Fruit fly (Drosophila melanogaster) whole organism, embryonic: ENCODE data around the gene CG34429.
A peak's percentile ranks its signal among the peaks of the same experiment; 100 is the strongest.

Experiments used
- Abd-B ChIP-seq: fragments of 200-800 bp; sonication (Bioruptor generic); optimal IDR thresholded peaks from 2 replicates; lab custom pipeline; 2018; ENCODE audit warnings: missing biosample characterization, mild to moderate bottlenecking, missing genetic modification characterization, moderate library complexity
- B-H2 ChIP-seq: fragments of 200-800 bp; sonication (Bioruptor generic); optimal IDR thresholded peaks from 2 replicates; lab custom pipeline; 2018; ENCODE audit warnings: missing biosample characterization, mild to moderate bottlenecking, missing genetic modification characterization
- C15 ChIP-seq: fragments of 200-800 bp; sonication (Bioruptor generic); IDR thresholded peaks from 3 replicates; pipeline ENCODE4 v1.3.6; 2022; ENCODE audit warnings: missing biosample characterization, missing genetic modification characterization
- CG10147 ChIP-seq: fragments of 200-800 bp; sonication (Bioruptor generic); optimal IDR thresholded peaks from 2 replicates; lab custom pipeline; 2019; ENCODE audit warnings: missing biosample characterization, mild to moderate bottlenecking, missing genetic modification characterization, moderate library complexity
- CG10321 ChIP-seq: fragments of 200-800 bp; sonication (Bioruptor generic); IDR thresholded peaks from 2 replicates; pipeline ENCODE4 v1.3.6; 2022; ENCODE audit warnings: missing biosample characterization, missing genetic modification characterization
- CG12104 ChIP-seq: fragments of 200-800 bp; sonication (Bioruptor generic); optimal IDR thresholded peaks from 3 replicates; lab custom pipeline; 2016; ENCODE audit warnings: missing biosample characterization, missing genetic modification characterization
- CG13296 ChIP-seq: fragments of 200-800 bp; sonication (Bioruptor generic); optimal IDR thresholded peaks from 3 replicates; lab custom pipeline; 2018; ENCODE audit warnings: missing biosample characterization, mild to moderate bottlenecking, missing genetic modification characterization
- CG2199 ChIP-seq: fragments of 200-800 bp; sonication (Bioruptor generic); IDR thresholded peaks from 3 replicates; pipeline ENCODE4 v1.3.6; 2022; ENCODE audit warnings: missing biosample characterization, missing genetic modification characterization
- CG2875 ChIP-seq: fragments of 200-800 bp; sonication (Bioruptor generic); optimal IDR thresholded peaks from 2 replicates; lab custom pipeline; 2017; ENCODE audit warnings: missing biosample characterization, mild to moderate bottlenecking, missing genetic modification characterization, missing genetic modification reagents
- CG30403 ChIP-seq: fragments of 200-800 bp; sonication (Bioruptor generic); optimal IDR thresholded peaks from 3 replicates; lab custom pipeline; 2016; ENCODE audit warnings: missing biosample characterization, missing genetic modification characterization
- CG3995 ChIP-seq: fragments of 200-800 bp; sonication (Bioruptor generic); optimal IDR thresholded peaks from 3 replicates; lab custom pipeline; 2016; ENCODE audit warnings: missing biosample characterization, missing genetic modification characterization
- CG43689 ChIP-seq: fragments of 200-800 bp; sonication (Bioruptor generic); IDR thresholded peaks from 2 replicates; pipeline ENCODE4 v1.3.6; 2022; ENCODE audit warnings: missing biosample characterization, missing genetic modification characterization
- CG5245 ChIP-seq: fragments of 200-800 bp; sonication (Bioruptor generic); optimal IDR thresholded peaks from 3 replicates; lab custom pipeline; 2016; ENCODE audit warnings: missing biosample characterization, missing genetic modification characterization
- CG7357 ChIP-seq: fragments of 200-800 bp; sonication (Bioruptor generic); IDR thresholded peaks from 3 replicates; pipeline ENCODE4 v1.3.6; 2022; ENCODE audit warnings: missing biosample characterization, missing genetic modification characterization
- CG7745 ChIP-seq: fragments of 200-800 bp; sonication (Bioruptor generic); optimal IDR thresholded peaks from 2 replicates; lab custom pipeline; 2018; ENCODE audit warnings: missing biosample characterization, mild to moderate bottlenecking, missing genetic modification characterization, moderate library complexity
- CG8089 ChIP-seq: fragments of 200-800 bp; sonication (Bioruptor generic); optimal IDR thresholded peaks from 3 replicates; lab custom pipeline; 2016; ENCODE audit warnings: missing biosample characterization, missing genetic modification characterization
- CG8765 ChIP-seq: fragments of 200-800 bp; sonication (Bioruptor generic); IDR thresholded peaks from 2 replicates; pipeline ENCODE4 v1.3.6; 2022; ENCODE audit warnings: missing biosample characterization, missing genetic modification characterization
- CG8924 ChIP-seq: fragments of 200-800 bp; optimal IDR thresholded peaks from 3 replicates; lab custom pipeline; 2019; ENCODE audit warnings: missing biosample characterization, mild to moderate bottlenecking, missing genetic modification characterization, moderate library complexity
- D ChIP-seq, 2 experiments: fragments of 200-800 bp in 1 of 2; fragments of >200 bp in 1 of 2; sonication (Bioruptor generic) in 1 of 2; optimal IDR thresholded peaks; 2 replicates in 1 of 2; 3 replicates in 1 of 2; lab custom pipeline; 2017; ENCODE audit warnings: mild to moderate bottlenecking in 1 of 2, missing biosample characterization in 1 of 2, missing genetic modification characterization in 1 of 2, missing genetic modification reagents in 1 of 2
- Deaf1 ChIP-seq: fragments of 200-800 bp; optimal IDR thresholded peaks from 3 replicates; lab custom pipeline; 2019; ENCODE audit warnings: missing biosample characterization, mild to moderate bottlenecking, missing genetic modification characterization, moderate library complexity
- Doc3 ChIP-seq: fragments of 200-800 bp; sonication (Bioruptor generic); IDR thresholded peaks from 3 replicates; pipeline ENCODE4 v1.3.6; 2022; ENCODE audit warnings: missing biosample characterization, missing genetic modification characterization; ENCODE audit not compliant: partially characterized antibody
- E2f1 ChIP-seq: fragments of 200-800 bp; sonication (Bioruptor generic); IDR thresholded peaks from 2 replicates; pipeline ENCODE4 v1.3.6; 2022; ENCODE audit warnings: missing biosample characterization, missing genetic modification characterization
- Fer2 ChIP-seq: fragments of 200-800 bp; sonication (Bioruptor generic); optimal IDR thresholded peaks from 2 replicates; lab custom pipeline; 2018; ENCODE audit warnings: missing biosample characterization, mild to moderate bottlenecking, missing genetic modification characterization, moderate library complexity
- HLH54F ChIP-seq: fragments of 200-800 bp; sonication (Bioruptor generic); optimal IDR thresholded peaks from 3 replicates; lab custom pipeline; 2016; ENCODE audit warnings: missing biosample characterization, missing genetic modification characterization
- Meics ChIP-seq: fragments of 200-800 bp; sonication (Bioruptor generic); optimal IDR thresholded peaks from 2 replicates; lab custom pipeline; 2017; ENCODE audit warnings: missing biosample characterization, mild to moderate bottlenecking, missing genetic modification characterization
- NK7.1 ChIP-seq: fragments of 200-800 bp; sonication (Bioruptor generic); optimal IDR thresholded peaks from 3 replicates; lab custom pipeline; 2016; ENCODE audit warnings: missing biosample characterization, missing genetic modification characterization
- Ptx1 ChIP-seq: fragments of 200-800 bp; sonication (Bioruptor generic); IDR thresholded peaks from 2 replicates; pipeline ENCODE4 v1.3.6; 2022; ENCODE audit warnings: missing biosample characterization, missing genetic modification characterization
- Tbp ChIP-seq: fragments of >200 bp; optimal IDR thresholded peaks from 2 replicates; lab custom pipeline; 2018; ENCODE audit warnings: missing biosample characterization, missing genetic modification characterization
- Vsx1 ChIP-seq: fragments of 200-800 bp; sonication (Bioruptor generic); optimal IDR thresholded peaks from 2 replicates; lab custom pipeline; 2017; ENCODE audit warnings: missing biosample characterization, mild to moderate bottlenecking, missing genetic modification characterization, missing genetic modification reagents
- YL-1 ChIP-seq: fragments of 200-800 bp; sonication (Bioruptor generic); optimal IDR thresholded peaks from 3 replicates; lab custom pipeline; 2017; ENCODE audit warnings: missing biosample characterization, mild to moderate bottlenecking, missing genetic modification characterization
- ara ChIP-seq: fragments of 200-800 bp; sonication (Bioruptor generic); IDR thresholded peaks from 2 replicates; pipeline ENCODE4 v1.3.6; 2022; ENCODE audit warnings: missing biosample characterization, missing genetic modification characterization
- ato ChIP-seq: fragments of 200-800 bp; sonication (Bioruptor generic); IDR thresholded peaks from 2 replicates; pipeline ENCODE4 v1.3.6; 2022; ENCODE audit warnings: missing biosample characterization, missing genetic modification characterization; ENCODE audit not compliant: partially characterized antibody
- br ChIP-seq: fragments of >200 bp; optimal IDR thresholded peaks from 2 replicates; lab custom pipeline; 2017
- cg ChIP-seq: fragments of 200-800 bp; sonication (Bioruptor generic); optimal IDR thresholded peaks from 3 replicates; lab custom pipeline; 2019; ENCODE audit warnings: missing biosample characterization, mild to moderate bottlenecking, missing genetic modification characterization, moderate library complexity
- crol ChIP-seq: fragments of 200-800 bp; sonication (Bioruptor generic); IDR thresholded peaks from 2 replicates; pipeline ENCODE4 v1.3.6; 2022; ENCODE audit warnings: missing biosample characterization, missing genetic modification characterization
- dmrt11E ChIP-seq: fragments of 200-800 bp; sonication (Bioruptor generic); optimal IDR thresholded peaks from 3 replicates; lab custom pipeline; 2018; ENCODE audit warnings: missing biosample characterization, mild to moderate bottlenecking, missing genetic modification characterization, moderate library complexity
- hb ChIP-seq: fragments of 200-800 bp; sonication (Bioruptor generic); IDR thresholded peaks from 3 replicates; pipeline ENCODE4 v1.3.6; 2022; ENCODE audit warnings: missing biosample characterization, missing genetic modification characterization; ENCODE audit not compliant: partially characterized antibody
- insv ChIP-seq, 2 experiments: fragments of 200-800 bp; sonication (Bioruptor generic); optimal IDR thresholded peaks; 3 replicates each; lab custom pipeline; 2016 to 2018; ENCODE audit warnings: missing biosample characterization in 2 of 2, missing genetic modification characterization in 2 of 2
- kah ChIP-seq: fragments of 200-800 bp; sonication (Bioruptor generic); optimal IDR thresholded peaks from 2 replicates; lab custom pipeline; 2018; ENCODE audit warnings: missing biosample characterization, mild to moderate bottlenecking, missing genetic modification characterization
- lab ChIP-seq: fragments of 200-800 bp; sonication (Bioruptor generic); optimal IDR thresholded peaks from 3 replicates; lab custom pipeline; 2017; ENCODE audit warnings: missing biosample characterization, missing genetic modification characterization, mild to moderate bottlenecking, moderate library complexity, missing genetic modification reagents
- otp ChIP-seq: fragments of 200-800 bp; sonication (Bioruptor generic); IDR thresholded peaks from 3 replicates; pipeline ENCODE4, ENCODE4 v1.3.6; 2022; ENCODE audit warnings: missing biosample characterization, missing genetic modification characterization
- ranshi ChIP-seq: fragments of 200-800 bp; sonication (Bioruptor generic); IDR thresholded peaks from 2 replicates; pipeline ENCODE4 v1.3.6; 2022; ENCODE audit warnings: missing biosample characterization, missing genetic modification characterization
- sc ChIP-seq, 3 experiments: fragments of >200 bp in 2 of 3; fragments of 200-800 bp in 1 of 3; sonication (Bioruptor generic) in 1 of 3; optimal IDR thresholded peaks; 2 replicates in 2 of 3; 3 replicates in 1 of 3; lab custom pipeline; 2017; ENCODE audit warnings: mild to moderate bottlenecking in 1 of 3, missing biosample characterization in 1 of 3, missing genetic modification characterization in 1 of 3, missing genetic modification reagents in 1 of 3
- stc ChIP-seq: fragments of 200-800 bp; sonication (Bioruptor generic); IDR thresholded peaks from 2 replicates; pipeline ENCODE4 v1.3.6; 2022; ENCODE audit warnings: missing biosample characterization, missing genetic modification characterization
- toy ChIP-seq: fragments of 200-800 bp; sonication (Bioruptor generic); IDR thresholded peaks from 2 replicates; pipeline ENCODE4 v1.3.6; 2022; ENCODE audit warnings: missing biosample characterization, missing genetic modification characterization
- trem ChIP-seq: fragments of 200-800 bp; optimal IDR thresholded peaks from 3 replicates; lab custom pipeline; 2019; ENCODE audit warnings: missing biosample characterization, mild to moderate bottlenecking, missing genetic modification characterization, moderate library complexity
- unc-4 ChIP-seq: fragments of 200-800 bp; sonication (Bioruptor generic); IDR thresholded peaks from 2 replicates; pipeline ENCODE4 v1.3.6; 2022; ENCODE audit warnings: missing biosample characterization, missing genetic modification characterization; ENCODE audit not compliant: partially characterized antibody
- zfh2 ChIP-seq: fragments of 200-800 bp; sonication (Bioruptor generic); optimal IDR thresholded peaks from 2 replicates; lab custom pipeline; 2016; ENCODE audit warnings: missing biosample characterization, missing genetic modification characterization

CG34429 gene

DNA sequence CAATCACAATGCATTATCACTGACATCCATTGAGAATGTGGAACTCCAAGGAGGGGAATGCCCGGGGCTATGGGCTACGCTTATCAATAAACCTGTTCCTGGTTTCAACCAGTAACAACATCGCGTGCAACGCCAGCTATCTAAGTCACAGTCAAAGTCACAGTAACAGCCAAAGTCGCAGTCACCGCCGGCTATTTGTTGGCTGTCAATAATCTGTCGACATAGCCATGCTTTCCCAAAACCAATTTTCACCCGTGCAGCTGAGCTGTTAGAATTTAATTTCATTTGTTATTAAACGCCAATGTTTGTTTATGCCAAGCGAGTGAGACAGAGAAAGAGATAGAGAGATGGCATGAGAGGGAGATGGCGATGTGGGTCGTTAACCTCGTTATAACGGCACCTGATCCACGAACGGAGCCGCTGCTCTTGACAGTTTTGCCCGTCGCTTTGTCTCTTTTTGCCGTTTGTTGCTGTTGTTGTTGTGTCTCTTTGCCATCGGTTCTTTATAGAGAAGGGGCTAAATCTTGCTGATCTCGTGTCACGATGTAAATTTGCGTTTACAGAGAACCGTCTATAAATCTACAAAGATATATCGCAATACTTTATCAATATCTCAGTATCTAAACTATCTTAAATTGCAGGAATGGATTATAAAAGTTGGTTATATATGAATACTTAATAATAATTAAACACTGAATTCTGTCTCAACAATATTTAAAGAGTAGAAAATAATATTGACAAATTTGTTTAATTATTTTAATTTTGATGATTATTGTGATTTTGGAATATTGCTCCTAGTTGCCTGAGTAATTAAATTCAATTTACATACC is 30.5 kb upstream of the CG34429 start (continued):
- TF ChIP-seq CG10147 (GFP tag; lab: Kevin White, UChicago), result no peak
- TF ChIP-seq stc (GFP tag; lab: Robert Waterston, UW), result no peak
- no peak for TF ChIP-seq Deaf1
- TF ChIP-seq CG8089 (GFP tag; lab: Kevin White, UChicago), result no peak
- TF ChIP-seq D (optimal IDR thresholded peaks at IDR 0.05; lab: Kevin White, UChicago), result peak; percentile 43
- TF ChIP-seq D (GFP tag; optimal IDR thresholded peaks at IDR 0.05; lab: Kevin White, UChicago), result no peak
- no peak for TF ChIP-seq CG12104 (GFP tag; lab: Kevin White, UChicago)
- TF ChIP-seq B-H2 (GFP tag; lab: Kevin White, UChicago), result no peak
- 0 out of 2 replicates have a peak, but pooled peaks have one; percentile 3 for TF ChIP-seq CG43689 (GFP tag; lab: Robert Waterston, UW)
- no peak for TF ChIP-seq sc (optimal IDR thresholded peaks at IDR 0.05; lab: Kevin White, UChicago)
- no peak for TF ChIP-seq sc (GFP tag; optimal IDR thresholded peaks at IDR 0.05; lab: Kevin White, UChicago)
- TF ChIP-seq CG10321 (GFP tag; lab: Robert Waterston, UW), result no peak
- TF ChIP-seq CG13296, result no peak
- TF ChIP-seq lab (GFP tag; lab: Kevin White, UChicago), result no peak
- TF ChIP-seq Fer2 (tag; lab: Kevin White, UChicago), result no peak
- no peak for TF ChIP-seq trem (tag; lab: Kevin White, UChicago)
- TF ChIP-seq CG3995 (GFP tag; lab: Kevin White, UChicago), result peak; percentile 96
- TF ChIP-seq Doc3 (GFP tag; lab: Robert Waterston, UW), result no peak; the same call in 1 of the 3 replicates
- peak; percentile 2 for TF ChIP-seq CG2875 (GFP tag; lab: Kevin White, UChicago)
- no peak for TF ChIP-seq toy (GFP tag; lab: Robert Waterston, UW)
- TF ChIP-seq CG7357, result no peak
- no peak for TF ChIP-seq otp (GFP tag; lab: Robert Waterston, UW)
- no peak for TF ChIP-seq Meics (GFP tag; lab: Kevin White, UChicago)
- TF ChIP-seq CG8924, result peak; percentile 18
- no peak for TF ChIP-seq C15 (GFP tag; lab: Robert Waterston, UW)
- TF ChIP-seq HLH54F (GFP tag; lab: Kevin White, UChicago), result no peak
- no peak for TF ChIP-seq Ptx1 (GFP tag; lab: Robert Waterston, UW)
- peak; percentile 47 for TF ChIP-seq dmrt11E (tag; lab: Kevin White, UChicago)
- TF ChIP-seq insv (GFP tag; optimal IDR thresholded peaks at IDR 0.05; lab: Kevin White, UChicago), result no peak
- TF ChIP-seq Tbp (GFP tag; lab: Kevin White, UChicago), result no peak
- TF ChIP-seq ranshi, result no peak
- peak; percentile 15 for TF ChIP-seq CG30403 (GFP tag; lab: Kevin White, UChicago)
- TF ChIP-seq zfh2 (GFP tag; lab: Kevin White, UChicago), result no peak
- no peak for TF ChIP-seq br
- no peak for TF ChIP-seq ara (GFP tag; lab: Robert Waterston, UW)
- TF ChIP-seq ato (GFP tag; lab: Robert Waterston, UW), result no peak
- no peak for TF ChIP-seq kah (GFP tag; lab: Kevin White, UChicago)
- no peak for TF ChIP-seq CG5245 (GFP tag; lab: Kevin White, UChicago)
- no peak for TF ChIP-seq NK7.1
- no peak for TF ChIP-seq Vsx1
- TF ChIP-seq CG7745, result peak; percentile 69
- TF ChIP-seq CG2199 (GFP tag; lab: Robert Waterston, UW), result peak; percentile 73; the same call in 1 of the 3 replicates
- TF ChIP-seq CG8765, result no peak
- TF ChIP-seq cg (GFP tag; lab: Kevin White, UChicago), result no peak
- TF ChIP-seq YL-1, result no peak
- peak; percentile 35; the same call in 1 of the 2 replicates for TF ChIP-seq unc-4 (GFP tag; lab: Robert Waterston, UW)
- peak; percentile 24; the same call in 1 of the 2 replicates for TF ChIP-seq crol
- no peak for TF ChIP-seq E2f1
- TF ChIP-seq hb (GFP tag; lab: Robert Waterston, UW), result no peak
- peak; percentile 21 for TF ChIP-seq Abd-B (GFP tag; lab: Kevin White, UChicago)
